Worm (Caenorhabditis elegans) whole organism, L4 larva: Measurements from ENCODE around the gene clec-56.

ENCODE experiments used
- T20F7.1 ChIP-seq: fragments of 200-800 bp; sonication (Bioruptor generic); optimal IDR thresholded peaks from 2 replicates; lab custom pipeline; 2018; ENCODE audit warnings: mild to moderate bottlenecking, missing genetic modification characterization, missing compliant biosample characterization
- Y105C5A.15 ChIP-seq: fragments of 200-800 bp; sonication (Bioruptor generic); IDR thresholded peaks from 2 replicates; pipeline ENCODE4 v1.3.6; 2022; ENCODE audit warnings: missing genetic modification characterization, missing compliant biosample characterization
- aha-1 ChIP-seq: fragments of 150-350 bp; peaks from one replicate; lab custom pipeline; 2014; ENCODE audit warnings: missing biosample characterization, missing genetic modification characterization
- ceh-32 ChIP-seq: sonication (generic microtip); optimal IDR thresholded peaks from 2 replicates; lab custom pipeline; 2016; ENCODE audit warnings: mild to moderate bottlenecking, missing genetic modification characterization, missing compliant biosample characterization; ENCODE audit not compliant: poor library complexity
- ceh-82 ChIP-seq: sonication (generic microtip); optimal IDR thresholded peaks from 2 replicates; lab custom pipeline; 2017; ENCODE audit warnings: missing biosample characterization, missing genetic modification characterization
- mep-1 ChIP-seq: fragments of 150-350 bp; sonication (generic microtip); optimal IDR thresholded peaks from 3 replicates; lab custom pipeline; 2014; ENCODE audit warnings: missing biosample characterization, missing genetic modification characterization
- nhr-48 ChIP-seq: sonication (generic microtip); optimal IDR thresholded peaks from 2 replicates; lab custom pipeline; 2016; ENCODE audit warnings: mild to moderate bottlenecking, missing genetic modification characterization, missing compliant biosample characterization
- zag-1 ChIP-seq: fragments of 150-350 bp; optimal IDR thresholded peaks from 2 replicates; lab custom pipeline; 2014; ENCODE audit warnings: missing biosample characterization, missing genetic modification characterization
- zfp-2 ChIP-seq: sonication (generic microtip); optimal IDR thresholded peaks from 2 replicates; lab custom pipeline; 2016; ENCODE audit warnings: mild to moderate bottlenecking, missing genetic modification characterization, missing compliant biosample characterization

Gene clec-56

DNA sequence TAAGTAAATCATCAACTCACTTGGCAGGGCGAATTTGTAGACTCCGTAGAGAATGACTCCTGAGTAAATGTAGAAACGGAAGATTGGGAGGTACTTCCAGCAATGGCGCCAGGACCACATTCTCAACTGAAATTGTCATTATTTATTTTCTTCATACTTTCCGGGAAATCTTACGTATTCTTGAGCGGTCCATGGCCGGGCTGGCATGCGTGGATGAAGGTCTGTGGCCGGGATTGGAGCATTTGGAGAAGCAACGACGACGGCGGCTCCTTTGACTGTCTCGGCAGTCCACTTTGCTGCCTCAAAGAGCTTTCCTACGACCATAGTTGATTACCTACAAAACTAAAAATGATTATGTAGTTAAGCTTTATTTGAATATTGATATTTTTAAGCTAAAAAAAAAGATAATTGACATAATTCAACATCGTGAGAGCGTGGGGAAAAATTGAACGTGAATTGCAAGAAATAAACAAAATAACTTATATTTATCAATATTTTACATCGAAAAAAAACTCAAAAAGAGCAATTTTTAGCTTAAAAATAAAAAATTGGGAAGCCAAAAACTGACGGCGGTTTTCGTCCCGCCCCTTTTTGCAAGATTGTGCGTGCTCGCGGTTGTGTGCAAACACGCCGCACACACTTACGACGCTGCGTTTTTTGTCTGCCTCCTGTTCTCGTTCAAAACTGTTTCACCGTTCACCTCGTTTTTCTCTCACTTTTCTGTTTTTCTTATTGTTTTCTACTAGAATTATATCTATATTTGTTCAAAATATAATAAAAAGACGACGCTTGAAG is 49.8 kb downstream of the clec-56 start, which contains the start of gene ril-1 (continued):
- TF ChIP-seq zag-1 (tag; lab: Kevin White, UChicago) (no peak), Y105C5A.15 (GFP tag; lab: Robert Waterston, UW) (no peak)

- TF ChIP-seq T20F7.1 (no peak), ceh-32 (no peak), zfp-2 (tag; lab: Kevin White, UChicago) (no peak), nhr-48 (no peak), mep-1 (tag; lab: Kevin White, UChicago) (no peak), aha-1 (tag; lab: Kevin White, UChicago) (no peak), ceh-82 (no peak)
Observed at ce11 chrV:14525089-14525488, 50.9 kb downstream of the clec-56 start, which contains the start of gene hda-1. Gene hda-1 (plus strand): TSS chrV:14525389.
